Worm (Caenorhabditis elegans): ENCODE results near the gene D2023.3.

- TF ChIP-seq ama-1 (optimal IDR thresholded peaks at IDR 0.05) (no peak), aly-2 (tag; optimal IDR thresholded peaks at IDR 0.05) (no peak), skn-1 (tag; optimal IDR thresholded peaks at IDR 0.05) (no peak), nhr-237 (tag; optimal IDR thresholded peaks at IDR 0.05) (no peak), ceh-62 (tag; optimal IDR thresholded peaks at IDR 0.05) (no peak), egl-27 (tag; optimal IDR thresholded peaks at IDR 0.05) (no peak), lin-13 (GFP tag; optimal IDR thresholded peaks at IDR 0.05) (no peak), nhr-77 (tag; optimal IDR thresholded peaks at IDR 0.05) (no peak)
These were observed 42.2 kb downstream of the D2023.3 start for ce11 chrV:11769646-11770045.

Data from whole organism, L4 larva.